Fruit fly (Drosophila melanogaster) whole organism, embryonic: ENCODE data around the gene CG6749.

Source experiments
- ATbp ChIP-seq: fragments of 200-800 bp; sonication (Bioruptor generic); optimal IDR thresholded peaks from 2 replicates; lab custom pipeline; 2017; ENCODE audit warnings: missing biosample characterization, mild to moderate bottlenecking, missing genetic modification characterization, missing genetic modification reagents
- Abd-B ChIP-seq: fragments of 200-800 bp; sonication (Bioruptor generic); optimal IDR thresholded peaks from 2 replicates; lab custom pipeline; 2018; ENCODE audit warnings: missing biosample characterization, mild to moderate bottlenecking, missing genetic modification characterization, moderate library complexity
- Asciz ChIP-seq: fragments of 200-800 bp; sonication (Bioruptor generic); optimal IDR thresholded peaks from 2 replicates; lab custom pipeline; 2017; ENCODE audit warnings: missing biosample characterization, mild to moderate bottlenecking, missing genetic modification characterization, missing genetic modification reagents
- BtbVII ChIP-seq: fragments of 200-800 bp; sonication (Bioruptor generic); optimal IDR thresholded peaks from 3 replicates; lab custom pipeline; 2017; ENCODE audit warnings: missing biosample characterization, mild to moderate bottlenecking, missing genetic modification characterization
- CG11723 ChIP-seq: fragments of 200-800 bp; sonication (Bioruptor generic); optimal IDR thresholded peaks from 2 replicates; lab custom pipeline; 2017; ENCODE audit warnings: missing biosample characterization, mild to moderate bottlenecking, missing genetic modification characterization
- CG12155 ChIP-seq: fragments of 200-800 bp; sonication (Bioruptor generic); optimal IDR thresholded peaks from 3 replicates; lab custom pipeline; 2016; ENCODE audit warnings: missing biosample characterization, missing genetic modification characterization
- CG12219 ChIP-seq: fragments of 200-800 bp; sonication (Bioruptor generic); optimal IDR thresholded peaks from 3 replicates; lab custom pipeline; 2018; ENCODE audit warnings: missing biosample characterization, mild to moderate bottlenecking, missing genetic modification characterization
- CG12391 ChIP-seq: fragments of 200-800 bp; sonication (Bioruptor generic); optimal IDR thresholded peaks from 3 replicates; lab custom pipeline; 2018; ENCODE audit warnings: missing biosample characterization, mild to moderate bottlenecking, missing genetic modification characterization, moderate library complexity
- CG12744 ChIP-seq: fragments of 200-800 bp; sonication (Bioruptor generic); optimal IDR thresholded peaks from 2 replicates; lab custom pipeline; 2016; ENCODE audit warnings: missing biosample characterization, missing genetic modification characterization
- CG12769 ChIP-seq: fragments of 200-800 bp; sonication (Bioruptor generic); optimal IDR thresholded peaks from 2 replicates; lab custom pipeline; 2019; ENCODE audit warnings: missing biosample characterization, mild to moderate bottlenecking, missing genetic modification characterization, moderate library complexity
- CG13775 ChIP-seq: fragments of 200-800 bp; sonication (Bioruptor generic); optimal IDR thresholded peaks from 3 replicates; lab custom pipeline; 2017; ENCODE audit warnings: missing biosample characterization, mild to moderate bottlenecking, missing genetic modification characterization
- CG17912 ChIP-seq: fragments of 200-800 bp; sonication (Bioruptor generic); optimal IDR thresholded peaks from 2 replicates; lab custom pipeline; 2018; ENCODE audit warnings: missing biosample characterization, mild to moderate bottlenecking, missing genetic modification characterization
- CG18476 ChIP-seq: fragments of 200-800 bp; sonication (Bioruptor generic); optimal IDR thresholded peaks from 2 replicates; lab custom pipeline; 2016; ENCODE audit warnings: missing biosample characterization, mild to moderate bottlenecking, missing genetic modification characterization
- CG31441 ChIP-seq: fragments of 200-800 bp; sonication (Bioruptor generic); IDR thresholded peaks from 2 replicates; pipeline ENCODE4 v1.3.6; 2022; ENCODE audit warnings: missing biosample characterization, missing genetic modification characterization
- CG3847 ChIP-seq: fragments of 200-800 bp; sonication (Bioruptor generic); IDR thresholded peaks from 2 replicates; pipeline ENCODE4 v1.3.6; 2022; ENCODE audit warnings: missing biosample characterization, missing genetic modification characterization
- CG42726 ChIP-seq: fragments of 200-800 bp; sonication (Bioruptor generic); IDR thresholded peaks from 2 replicates; pipeline ENCODE4 v1.3.6; 2022; ENCODE audit warnings: missing biosample characterization, missing genetic modification characterization; ENCODE audit not compliant: partially characterized antibody
- CG4328 ChIP-seq: fragments of 200-800 bp; sonication (Bioruptor generic); optimal IDR thresholded peaks from 3 replicates; lab custom pipeline; 2017; ENCODE audit warnings: missing biosample characterization, missing genetic modification reagents, missing genetic modification characterization
- CG4424 ChIP-seq: fragments of 200-800 bp; sonication (Bioruptor generic); optimal IDR thresholded peaks from 3 replicates; lab custom pipeline; 2016; ENCODE audit warnings: missing biosample characterization, missing genetic modification characterization
- CG7745 ChIP-seq: fragments of 200-800 bp; sonication (Bioruptor generic); optimal IDR thresholded peaks from 2 replicates; lab custom pipeline; 2018; ENCODE audit warnings: missing biosample characterization, mild to moderate bottlenecking, missing genetic modification characterization, moderate library complexity
- CG7839 ChIP-seq: fragments of 200-800 bp; sonication (Bioruptor generic); optimal IDR thresholded peaks from 3 replicates; lab custom pipeline; 2018; ENCODE audit warnings: missing biosample characterization, mild to moderate bottlenecking, missing genetic modification characterization, moderate library complexity
- Dbx ChIP-seq: fragments of 200-800 bp; sonication (Bioruptor generic); IDR thresholded peaks from 3 replicates; pipeline ENCODE4 v1.3.6; 2022; ENCODE audit warnings: missing biosample characterization, missing genetic modification characterization
- E2f2 ChIP-seq: fragments of 200-800 bp; sonication (Bioruptor generic); IDR thresholded peaks from 2 replicates; pipeline ENCODE4 v1.3.6; 2022; ENCODE audit warnings: missing biosample characterization, missing genetic modification characterization
- Lpt ChIP-seq: fragments of >200 bp; optimal IDR thresholded peaks from 2 replicates; lab custom pipeline; 2018; ENCODE audit warnings: missing biosample characterization, missing genetic modification characterization
- Oli ChIP-seq: fragments of 200-800 bp; sonication (Bioruptor generic); optimal IDR thresholded peaks from 2 replicates; lab custom pipeline; 2018; ENCODE audit warnings: missing biosample characterization, mild to moderate bottlenecking, missing genetic modification characterization, moderate library complexity
- PHDP ChIP-seq: fragments of 200-800 bp; sonication (Bioruptor generic); optimal IDR thresholded peaks from 3 replicates; lab custom pipeline; 2018; ENCODE audit warnings: missing biosample characterization, mild to moderate bottlenecking, missing genetic modification characterization, moderate library complexity
- Sry-β ChIP-seq: fragments of 200-800 bp; sonication (Bioruptor generic); optimal IDR thresholded peaks from 2 replicates; lab custom pipeline; 2018; ENCODE audit warnings: missing biosample characterization, mild to moderate bottlenecking, missing genetic modification characterization, moderate library complexity
- Sry-δ ChIP-seq: fragments of 200-800 bp; sonication (Bioruptor generic); optimal IDR thresholded peaks from 2 replicates; lab custom pipeline; 2016; ENCODE audit warnings: missing biosample characterization, missing genetic modification characterization
- cato ChIP-seq: fragments of 200-800 bp; sonication (Bioruptor generic); optimal IDR thresholded peaks from 2 replicates; lab custom pipeline; 2016; ENCODE audit warnings: missing biosample characterization, missing genetic modification characterization, borderline replicate concordance
- caup ChIP-seq: fragments of 200-800 bp; sonication (Bioruptor generic); optimal IDR thresholded peaks from 3 replicates; lab custom pipeline; 2017; ENCODE audit warnings: missing biosample characterization, mild to moderate bottlenecking, missing genetic modification characterization, moderate library complexity; ENCODE audit not compliant: severe bottlenecking
- da ChIP-seq: fragments of 200-800 bp; sonication (Bioruptor generic); optimal IDR thresholded peaks from 2 replicates; lab custom pipeline; 2016; ENCODE audit warnings: missing biosample characterization, missing genetic modification characterization
- dmrt99B ChIP-seq: fragments of 200-800 bp; sonication (Bioruptor generic); optimal IDR thresholded peaks from 2 replicates; lab custom pipeline; 2018; ENCODE audit warnings: missing biosample characterization, mild to moderate bottlenecking, missing genetic modification characterization, moderate library complexity
- dpn ChIP-seq, 2 experiments: fragments of 200-800 bp; sonication (Bioruptor generic); optimal IDR thresholded peaks; 3 replicates each; lab custom pipeline; 2016; ENCODE audit warnings: missing biosample characterization in 2 of 2, missing genetic modification characterization in 2 of 2
- dysf ChIP-seq: fragments of 200-800 bp; sonication (Bioruptor generic); IDR thresholded peaks from 3 replicates; pipeline ENCODE4 v1.3.6; 2022; ENCODE audit warnings: missing biosample characterization, missing genetic modification characterization
- emc ChIP-seq: fragments of 200-800 bp; sonication (Bioruptor generic); optimal IDR thresholded peaks from 2 replicates; lab custom pipeline; 2016; ENCODE audit warnings: missing biosample characterization, missing genetic modification characterization
- eve ChIP-seq, 2 experiments: fragments of >200 bp; optimal IDR thresholded peaks; 2 replicates each; lab custom pipeline; 2017; ENCODE audit warnings: missing biosample characterization in 2 of 2, missing genetic modification characterization in 2 of 2
- ftz-f1 ChIP-seq: fragments of 200-800 bp; sonication (Bioruptor generic); optimal IDR thresholded peaks from 2 replicates; lab custom pipeline; 2016; ENCODE audit warnings: missing biosample characterization, missing genetic modification characterization
- fu2 ChIP-seq: fragments of 200-800 bp; sonication (Bioruptor generic); optimal IDR thresholded peaks from 2 replicates; lab custom pipeline; 2016; ENCODE audit warnings: missing biosample characterization, missing genetic modification characterization
- gsb ChIP-seq: fragments of 200-800 bp; sonication (Bioruptor generic); IDR thresholded peaks from 2 replicates; pipeline ENCODE4 v1.3.6; 2022; ENCODE audit warnings: missing biosample characterization, missing genetic modification characterization
- gsb-n ChIP-seq: fragments of 200-800 bp; sonication (Bioruptor generic); optimal IDR thresholded peaks from 3 replicates; lab custom pipeline; 2018; ENCODE audit warnings: missing biosample characterization, mild to moderate bottlenecking, missing genetic modification characterization
- hbn ChIP-seq: fragments of 200-800 bp; sonication (Bioruptor generic); IDR thresholded peaks from 2 replicates; pipeline ENCODE4 v1.3.6; 2022; ENCODE audit warnings: missing biosample characterization, missing genetic modification characterization; ENCODE audit not compliant: partially characterized antibody
- lov ChIP-seq, 2 experiments: fragments of 200-800 bp in 1 of 2; fragments of >200 bp in 1 of 2; sonication (Bioruptor generic) in 1 of 2; IDR thresholded peaks in 1 of 2; optimal IDR thresholded peaks in 1 of 2; 2 replicates in 1 of 2; 3 replicates in 1 of 2; pipeline versions ENCODE4 v1.3.6 to Lab custom; 2017 to 2022; ENCODE audit warnings: missing biosample characterization in 1 of 2, missing genetic modification characterization in 1 of 2
- nom ChIP-seq: fragments of 200-800 bp; sonication (Bioruptor generic); optimal IDR thresholded peaks from 2 replicates; lab custom pipeline; 2017; ENCODE audit warnings: missing biosample characterization, missing genetic modification characterization, mild to moderate bottlenecking, moderate library complexity, missing genetic modification reagents
- ro ChIP-seq: fragments of 200-800 bp; sonication (Bioruptor generic); IDR thresholded peaks from 2 replicates; pipeline ENCODE4 v1.3.6; 2022; ENCODE audit warnings: missing biosample characterization, missing genetic modification characterization
- sd ChIP-seq: fragments of 200-800 bp; sonication (Bioruptor generic); optimal IDR thresholded peaks from 3 replicates; lab custom pipeline; 2018; ENCODE audit warnings: missing biosample characterization, mild to moderate bottlenecking, missing genetic modification characterization, moderate library complexity
- seq ChIP-seq: fragments of 200-800 bp; sonication (Bioruptor generic); IDR thresholded peaks from 2 replicates; pipeline ENCODE4 v1.3.6; 2022; ENCODE audit warnings: missing biosample characterization, missing genetic modification characterization
- slou ChIP-seq: fragments of 200-800 bp; sonication (Bioruptor generic); optimal IDR thresholded peaks from 3 replicates; lab custom pipeline; 2016; ENCODE audit warnings: missing biosample characterization, missing genetic modification characterization
- tna ChIP-seq: fragments of 200-800 bp; sonication (Bioruptor generic); IDR thresholded peaks from 2 replicates; pipeline ENCODE4 v1.3.6; 2022; ENCODE audit warnings: missing biosample characterization, missing genetic modification characterization; ENCODE audit not compliant: partially characterized antibody
- tup ChIP-seq: fragments of 200-800 bp; sonication (Bioruptor generic); optimal IDR thresholded peaks from 2 replicates; lab custom pipeline; 2016; ENCODE audit warnings: missing biosample characterization, mild to moderate bottlenecking, missing genetic modification characterization, moderate library complexity

The CG6749 gene

DNA sequence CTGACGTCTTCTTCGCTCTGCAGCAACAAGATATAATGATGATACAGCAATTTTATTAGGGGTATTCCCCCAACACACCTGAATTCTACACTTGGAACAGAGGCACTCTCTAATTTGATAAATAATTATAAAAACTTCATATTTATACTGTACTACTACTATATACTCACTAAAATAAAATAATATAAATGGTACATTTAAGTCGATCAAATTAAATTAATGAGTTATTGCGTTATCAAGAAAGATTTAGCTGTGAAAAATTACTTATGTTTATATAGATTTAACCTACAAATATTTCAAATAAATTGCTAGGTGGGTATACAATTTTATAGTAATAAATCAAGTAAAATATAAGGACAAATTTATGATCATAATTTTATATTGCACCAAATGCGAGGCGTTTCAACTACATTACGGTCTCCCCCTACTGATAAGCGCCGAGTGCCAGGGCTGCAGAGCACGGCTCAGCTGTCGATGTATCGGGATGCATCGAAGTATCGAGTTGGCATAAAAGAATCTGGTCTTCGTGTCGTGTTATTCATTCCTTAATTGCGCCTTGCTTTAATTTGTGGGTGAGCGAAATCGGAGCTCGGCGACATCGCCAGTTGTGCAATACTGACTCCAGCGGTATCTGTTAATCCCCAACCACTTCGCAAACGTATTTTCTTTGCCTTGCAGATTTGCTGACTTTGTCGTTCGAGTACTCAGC is 19.6 kb downstream of the CG6749 start, which contains the start of gene vsg (continued):
- no peak for TF ChIP-seq CG12769 (tag; lab: Kevin White, UChicago)
- TF ChIP-seq Oli (tag; lab: Kevin White, UChicago): peak; percentile 81
- TF ChIP-seq CG12155 (GFP tag; lab: Kevin White, UChicago): peak; percentile 85
- no peak; the same call in 1 of the 2 replicates for TF ChIP-seq seq
- no peak for TF ChIP-seq CG7745 (tag; lab: Kevin White, UChicago)
- no peak for TF ChIP-seq Lpt
- peak; percentile 71; the same call in 2 of the 3 replicates for TF ChIP-seq Dbx (GFP tag; lab: Robert Waterston, UW)
- TF ChIP-seq nom: no peak
- TF ChIP-seq emc: peak; percentile 15
- TF ChIP-seq slou (GFP tag; lab: Kevin White, UChicago): peak; percentile 85
- peak; percentile 91 for TF ChIP-seq CG13775 (GFP tag; lab: Kevin White, UChicago)
- peak; percentile 78 for TF ChIP-seq PHDP
- TF ChIP-seq tup (GFP tag; lab: Kevin White, UChicago): no peak
- peak; percentile 2 for TF ChIP-seq CG12744 (GFP tag; lab: Kevin White, UChicago)
- TF ChIP-seq Sry-δ (GFP tag; lab: Kevin White, UChicago): peak; percentile 65
- peak; percentile 94 for TF ChIP-seq CG31441
- TF ChIP-seq CG18476 (GFP tag; lab: Kevin White, UChicago): peak; percentile 75
- TF ChIP-seq dmrt99B (tag; lab: Kevin White, UChicago): peak; percentile 81
- TF ChIP-seq da: no peak
- TF ChIP-seq caup (GFP tag; lab: Kevin White, UChicago): peak; percentile 54
- peak; percentile 68 for TF ChIP-seq gsb-n
- TF ChIP-seq sd (tag; lab: Kevin White, UChicago): peak; percentile 16
- peak; percentile 45 for TF ChIP-seq BtbVII
- no peak for TF ChIP-seq lov (optimal IDR thresholded peaks at IDR 0.05; lab: Kevin White, UChicago)
- peak; percentile 59; the same call in 1 of the 3 replicates for TF ChIP-seq lov (GFP tag; IDR thresholded peaks at IDR 0.05; lab: Robert Waterston, UW)
- TF ChIP-seq Sry-β (GFP tag; lab: Kevin White, UChicago): peak; percentile 62
- no peak for TF ChIP-seq fu2 (GFP tag; lab: Kevin White, UChicago)
- TF ChIP-seq hbn (GFP tag; lab: Robert Waterston, UW): peak; percentile 64
- peak; percentile 88 for TF ChIP-seq CG7839
- no peak for TF ChIP-seq eve (GFP tag; optimal IDR thresholded peaks at IDR 0.05; lab: Kevin White, UChicago)
- peak; percentile 63 for TF ChIP-seq gsb (GFP tag; lab: Robert Waterston, UW)
- peak; percentile 55 to 75 for TF ChIP-seq dpn (GFP tag; optimal IDR thresholded peaks at IDR 0.05; lab: Kevin White, UChicago)
- TF ChIP-seq CG4328 (GFP tag; lab: Kevin White, UChicago): peak; percentile 79
- TF ChIP-seq E2f2: 0 out of 2 replicates have a peak, but pooled peaks have one; percentile 31
- no peak for TF ChIP-seq CG12219
- TF ChIP-seq CG17912: peak; percentile 23
- peak; percentile 73 for TF ChIP-seq CG4424 (GFP tag; lab: Kevin White, UChicago)
- TF ChIP-seq CG12391 (tag; lab: Kevin White, UChicago): peak; percentile 91
- peak; percentile 93 for TF ChIP-seq CG42726
- TF ChIP-seq CG3847 (GFP tag; lab: Robert Waterston, UW): peak; percentile 62
- TF ChIP-seq Asciz (GFP tag; lab: Kevin White, UChicago): no peak
- peak; percentile 36 for TF ChIP-seq ATbp (GFP tag; lab: Kevin White, UChicago)
- peak; percentile 48 for TF ChIP-seq cato (GFP tag; lab: Kevin White, UChicago)
- peak; percentile 74 for TF ChIP-seq tna (GFP tag; lab: Robert Waterston, UW)
- no peak for TF ChIP-seq ftz-f1 (GFP tag; lab: Kevin White, UChicago)
- TF ChIP-seq ro: 0 out of 2 replicates have a peak, but pooled peaks have one; percentile 57
- peak; percentile 78 for TF ChIP-seq dysf (GFP tag; lab: Robert Waterston, UW)
- peak; percentile 87 for TF ChIP-seq Abd-B (GFP tag; lab: Kevin White, UChicago)
- peak; percentile 42 for TF ChIP-seq CG11723 (GFP tag; lab: Kevin White, UChicago)
